Worm (Caenorhabditis elegans): Measurements from ENCODE around the gene soap-1.

Gene soap-1

ce11 chrV:7223152-7223551 lies 8.4 kb upstream of the soap-1 start, which contains the start of gene C13F10.7:
Gene C13F10.7, minus strand, starts transcription at chrV:7223252.
- TF ChIP-seq rnt-1 (tag; optimal IDR thresholded peaks at IDR 0.05), result no peak
- TF ChIP-seq dsc-1 (tag; optimal IDR thresholded peaks at IDR 0.05), result no peak

- TF ChIP-seq efl-1 (optimal IDR thresholded peaks at IDR 0.05), result no peak
- peak in 1 of 2 experiments; percentile 93 for TF ChIP-seq efl-1 (GFP tag; optimal IDR thresholded peaks at IDR 0.05 in 1 of 2)
- TF ChIP-seq snu-23 (GFP tag; optimal IDR thresholded peaks at IDR 0.05), result no peak
- TF ChIP-seq dpl-1 (GFP tag; optimal IDR thresholded peaks at IDR 0.05), result peak in 1 of 3 experiments; percentile 40
- TF ChIP-seq sup-37 (GFP tag; optimal IDR thresholded peaks at IDR 0.05), result no peak
- no peak for TF ChIP-seq lsy-2 (tag; optimal IDR thresholded peaks at IDR 0.05)
- peak in 1 of 2 experiments; percentile 42 for TF ChIP-seq lin-35 (GFP tag; optimal IDR thresholded peaks at IDR 0.05)
- peak; percentile 46 for TF ChIP-seq lin-14 (GFP tag; optimal IDR thresholded peaks at IDR 0.05)
- TF ChIP-seq nhr-85 (tag), result peak; percentile 48
These were observed 6.3 kb upstream of the soap-1 start, which contains the start of the genes C13F10.8, C13F10.6 and kxd-1 for ce11 chrV:7220973-7221519. Gene C13F10.8, minus strand, starts transcription at chrV:7221023. Gene C13F10.6, minus strand, starts transcription at chrV:7221039. Gene kxd-1, plus strand, starts transcription at chrV:7221469.

ce11 chrV:7218988-7219387 lies 4.3 kb upstream of the soap-1 start, which contains the start of gene C13F10.5:
Gene C13F10.5, minus strand, starts transcription at chrV:7219088.
- TF ChIP-seq skn-1 (tag; optimal IDR thresholded peaks at IDR 0.05) (no peak), xbp-1 (tag; optimal IDR thresholded peaks at IDR 0.05) (no peak), grh-1 (GFP tag; IDR thresholded peaks at IDR 0.05) (no peak), ceh-8 (GFP tag; optimal IDR thresholded peaks at IDR 0.05) (no peak), efl-1 (optimal IDR thresholded peaks at IDR 0.05) (no peak), efl-1 (GFP tag; optimal IDR thresholded peaks at IDR 0.05 in 1 of 2) (no peak), fos-1 (tag; optimal IDR thresholded peaks at IDR 0.05) (no peak), hlh-17 (GFP tag; optimal IDR thresholded peaks at IDR 0.05; ENCODE audit: borderline replicate concordance) (no peak), hpl-2 (GFP tag; optimal IDR thresholded peaks at IDR 0.05) (no peak), rnt-1 (tag; optimal IDR thresholded peaks at IDR 0.05) (no peak)

- no peak for TF ChIP-seq nhr-20 (tag; optimal IDR thresholded peaks at IDR 0.05)
- no peak for TF ChIP-seq hpl-2 (GFP tag; optimal IDR thresholded peaks at IDR 0.05)
- no peak for TF ChIP-seq F16B12.6 (tag; optimal IDR thresholded peaks at IDR 0.05)
- no peak for TF ChIP-seq mdl-1 (tag; optimal IDR thresholded peaks at IDR 0.05)
- TF ChIP-seq nhr-19 (GFP tag; conservative IDR thresholded peaks at IDR 0.05), result no peak
- no peak for TF ChIP-seq pqm-1 (tag; optimal IDR thresholded peaks at IDR 0.05)
- no peak for TF ChIP-seq C34B4.2 (tag; optimal IDR thresholded peaks at IDR 0.05)
- TF ChIP-seq pax-3 (tag; optimal IDR thresholded peaks at IDR 0.05), result no peak
- TF ChIP-seq hlh-4 (tag; optimal IDR thresholded peaks at IDR 0.05), result no peak
- no peak for TF ChIP-seq sup-37 (GFP tag; optimal IDR thresholded peaks at IDR 0.05)
- TF ChIP-seq ceh-90 (tag; optimal IDR thresholded peaks at IDR 0.05), result no peak
- no peak for TF ChIP-seq unc-98 (GFP tag; IDR thresholded peaks at IDR 0.05)
- no peak for TF ChIP-seq zip-4 (GFP tag; optimal IDR thresholded peaks at IDR 0.05)
- TF ChIP-seq C16A3.4 (tag; optimal IDR thresholded peaks at IDR 0.05), result no peak
- no peak for TF ChIP-seq alr-1 (tag; optimal IDR thresholded peaks at IDR 0.05; ENCODE audit: borderline replicate concordance)
- peak; percentile 20 for TF ChIP-seq isw-1 (GFP tag; IDR thresholded peaks at IDR 0.05)
- TF ChIP-seq ets-5 (GFP tag; IDR thresholded peaks at IDR 0.05), result no peak
- no peak for TF ChIP-seq ztf-4 (tag; optimal IDR thresholded peaks at IDR 0.05)
- TF ChIP-seq fkh-10 (GFP tag; optimal IDR thresholded peaks at IDR 0.05), result no peak
- no peak for TF ChIP-seq lin-15B (tag; optimal IDR thresholded peaks at IDR 0.05)
- no peak for TF ChIP-seq rnt-1 (tag; optimal IDR thresholded peaks at IDR 0.05)
- TF ChIP-seq nhr-28 (tag; optimal IDR thresholded peaks at IDR 0.05), result no peak
- no peak for TF ChIP-seq nhr-11 (tag; optimal IDR thresholded peaks at IDR 0.05)
- no peak for TF ChIP-seq snpc-4 (tag; optimal IDR thresholded peaks at IDR 0.05)
- no peak for TF ChIP-seq nhr-84 (tag; optimal IDR thresholded peaks at IDR 0.05)
- no peak for TF ChIP-seq mab-9 (GFP tag; IDR thresholded peaks at IDR 0.05)
- TF ChIP-seq ces-1 (GFP tag; optimal IDR thresholded peaks at IDR 0.05), result no peak
- no peak for TF ChIP-seq zag-1 (tag; optimal IDR thresholded peaks at IDR 0.05)
- no peak for TF ChIP-seq Y116A8C.19 (tag; optimal IDR thresholded peaks at IDR 0.05; ENCODE audit: borderline replicate concordance)
- no peak for TF ChIP-seq xbp-1 (tag; optimal IDR thresholded peaks at IDR 0.05)
- TF ChIP-seq lsy-2 (tag; optimal IDR thresholded peaks at IDR 0.05), result peak in 1 of 2 experiments; percentile 22
- TF ChIP-seq jun-1 (tag; optimal IDR thresholded peaks at IDR 0.05), result no peak
- no peak for TF ChIP-seq nhr-12 (tag; optimal IDR thresholded peaks at IDR 0.05)
- TF ChIP-seq lin-13 (GFP tag; optimal IDR thresholded peaks at IDR 0.05), result no peak
These were observed 1.3 kb upstream of the soap-1 start for ce11 chrV:7216016-7216415.
